Fruit fly (Drosophila melanogaster) Kc167 (cell line): ENCODE results near the gene CG17325.

Experiments used
- Sin3A ChIP-seq: fragments of >200 bp; optimal IDR thresholded peaks from 2 replicates; lab custom pipeline; 2018; ENCODE audit warnings: missing external identifiers
- h ChIP-seq: fragments of >200 bp; optimal IDR thresholded peaks from 3 replicates; lab custom pipeline; 2018; ENCODE audit warnings: missing external identifiers
- insv ChIP-seq: fragments of >200 bp; optimal IDR thresholded peaks from 3 replicates; lab custom pipeline; 2018; ENCODE audit warnings: missing external identifiers
- psq ChIP-seq: fragments of >200 bp; optimal IDR thresholded peaks from 2 replicates; lab custom pipeline; 2017; ENCODE audit warnings: missing external identifiers
- ttk ChIP-seq: sonication (Bioruptor generic); optimal IDR thresholded peaks from 2 replicates; lab custom pipeline; 2017; ENCODE audit warnings: missing external identifiers

DNA sequence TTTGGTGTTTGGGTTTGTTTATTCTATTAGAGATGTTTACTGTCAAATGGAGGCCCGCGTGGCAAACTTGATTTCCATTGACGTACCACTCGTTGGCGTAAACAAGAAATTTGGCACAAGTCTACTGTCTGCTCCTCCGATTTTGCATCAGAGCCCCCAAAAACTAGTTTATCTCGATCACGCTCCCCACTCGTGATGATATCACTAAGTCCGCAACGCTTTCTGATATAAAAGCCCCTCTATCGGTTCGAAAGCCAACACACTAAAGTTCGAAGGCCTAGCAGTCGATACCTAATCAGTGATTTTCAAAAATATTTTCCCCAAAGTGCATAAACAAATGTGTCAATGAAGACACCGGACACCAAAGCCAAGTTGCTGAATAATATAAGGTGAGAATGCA lies 307 bp downstream of the CG17325 start:
- no peak for TF ChIP-seq h (lab: Kevin White, UChicago)
- TF ChIP-seq Sin3A (lab: Kevin White, UChicago), result no peak
- TF ChIP-seq ttk (lab: Kevin White, UChicago), result no peak
- no peak for TF ChIP-seq insv
- TF ChIP-seq psq (lab: Kevin White, UChicago), result no peak
